Worm (Caenorhabditis elegans) whole organism, L4 larva: ENCODE results near the gene pks-1.

Experiments used
- ZK337.2 ChIP-seq: fragments of 200-800 bp; sonication (Bioruptor generic); IDR thresholded peaks from 2 replicates; pipeline ENCODE4 v1.3.6; 2022; ENCODE audit warnings: missing genetic modification reagents, missing genetic modification characterization, missing compliant biosample characterization
- ceh-82 ChIP-seq: sonication (generic microtip); optimal IDR thresholded peaks from 2 replicates; lab custom pipeline; 2017; ENCODE audit warnings: missing biosample characterization, missing genetic modification characterization
- cey-2 ChIP-seq: sonication (generic microtip); optimal IDR thresholded peaks from 3 replicates; lab custom pipeline; 2017; ENCODE audit warnings: missing genetic modification characterization, mild to moderate bottlenecking, missing compliant biosample characterization, antibody characterized with exemption, borderline replicate concordance; ENCODE audit not compliant: insufficient read depth
- daf-12 ChIP-seq: fragments of 150-350 bp; optimal IDR thresholded peaks from 2 replicates; lab custom pipeline; 2014; ENCODE audit warnings: missing biosample characterization, missing genetic modification reagents, missing genetic modification characterization
- lin-39 ChIP-seq: fragments of 150-350 bp; optimal IDR thresholded peaks from 2 replicates; lab custom pipeline; 2014; ENCODE audit warnings: missing biosample characterization, missing genetic modification reagents, missing genetic modification characterization
- lir-3 ChIP-seq: sonication (generic microtip); optimal IDR thresholded peaks from 2 replicates; lab custom pipeline; 2016; ENCODE audit warnings: mild to moderate bottlenecking, missing genetic modification characterization, missing compliant biosample characterization
- mdl-1 ChIP-seq, 2 experiments: fragments of 150-350 bp in 1 of 2; sonication (generic microtip) in 1 of 2; optimal IDR thresholded peaks; 2 replicates each; lab custom pipeline; 2014 to 2017; ENCODE audit warnings: missing biosample characterization in 2 of 2, missing genetic modification characterization in 2 of 2
- mdt-29 ChIP-seq: fragments of 200-800 bp; sonication (Bioruptor generic); IDR thresholded peaks from 2 replicates; pipeline ENCODE4 v1.3.6; 2022; ENCODE audit warnings: missing genetic modification reagents, missing genetic modification characterization, missing compliant biosample characterization
- nhr-6 ChIP-seq: fragments of 150-350 bp; optimal IDR thresholded peaks from 2 replicates; lab custom pipeline; 2014; ENCODE audit warnings: missing biosample characterization, missing genetic modification characterization
- pha-4 ChIP-seq, 2 experiments: fragments of 150-350 bp in 1 of 2; fragments of 200-800 bp in 1 of 2; sonication (Bioruptor generic) in 1 of 2; IDR thresholded peaks in 1 of 2; optimal IDR thresholded peaks in 1 of 2; 2 replicates each; pipeline versions ENCODE4 v1.3.6 to Lab custom; 2014 to 2022; ENCODE audit warnings: missing genetic modification characterization in 2 of 2, missing genetic modification reagents in 2 of 2, missing biosample characterization in 1 of 2, missing compliant biosample characterization in 1 of 2
- snpc-4 ChIP-seq: fragments of 150-350 bp; optimal IDR thresholded peaks from 2 replicates; lab custom pipeline; 2014; ENCODE audit warnings: missing biosample characterization, missing genetic modification characterization
- unc-62 ChIP-seq, 3 experiments: fragments of 150-350 bp in 1 of 3; sonication (generic microtip); optimal IDR thresholded peaks in 2 of 3; peaks in 1 of 3; 1 replicate in 1 of 3; 2 replicates in 2 of 3; lab custom pipeline; 2014 to 2017; ENCODE audit warnings: missing biosample characterization in 3 of 3, missing genetic modification characterization in 3 of 3, missing genetic modification reagents in 3 of 3, missing genotype in 1 of 3

- TF ChIP-seq cey-2 (tag; lab: Kevin White, UChicago) = no peak
- no peak for TF ChIP-seq snpc-4
- TF ChIP-seq mdt-29 (GFP tag; lab: Robert Waterston, UW) = no peak
- TF ChIP-seq ceh-82 = no peak
- no peak for TF ChIP-seq unc-62 (GFP tag; optimal IDR thresholded peaks at IDR 0.05 in 1 of 2; lab: Kevin White, UChicago)
- no peak for TF ChIP-seq unc-62 (tag; optimal IDR thresholded peaks at IDR 0.05; lab: Kevin White, UChicago)
- TF ChIP-seq mdl-1 (tag; optimal IDR thresholded peaks at IDR 0.05; lab: Kevin White, UChicago) = no peak
- no peak for TF ChIP-seq ZK337.2 (GFP tag; lab: Robert Waterston, UW)
- TF ChIP-seq lin-39 = no peak
- TF ChIP-seq nhr-6 (tag; lab: Kevin White, UChicago) = no peak
- TF ChIP-seq lir-3 (tag; lab: Kevin White, UChicago) = no peak
- TF ChIP-seq daf-12 (tag; lab: Kevin White, UChicago) = no peak
- TF ChIP-seq pha-4 (GFP tag; IDR thresholded peaks at IDR 0.05; lab: Robert Waterston, UW) = no peak
- no peak for TF ChIP-seq pha-4 (tag; optimal IDR thresholded peaks at IDR 0.05; lab: Kevin White, UChicago)
Observed at ce11 chrX:5364222-5364621, 49.4 kb upstream of the pks-1 start, which contains the start of gene chtl-1.
